Fruit fly (Drosophila melanogaster) whole organism, embryonic: Measurements from ENCODE around the gene Adsl.
A peak's percentile ranks its signal among the peaks of the same experiment; 100 is the strongest.

Experiments
- Aef1 ChIP-seq: fragments of 200-800 bp; sonication (Bioruptor generic); IDR thresholded peaks from 3 replicates; pipeline ENCODE4 v1.3.6; 2022; ENCODE audit warnings: missing biosample characterization, missing genetic modification characterization
- Awh ChIP-seq: fragments of 200-800 bp; sonication (Bioruptor generic); IDR thresholded peaks from 2 replicates; pipeline ENCODE4, ENCODE4 v1.3.6; 2022; ENCODE audit warnings: missing biosample characterization, missing genetic modification characterization
- CG1024 ChIP-seq: fragments of 200-800 bp; sonication (Bioruptor generic); IDR thresholded peaks from 2 replicates; pipeline ENCODE4 v1.3.6; 2022; ENCODE audit warnings: missing biosample characterization, missing genetic modification characterization
- CG10366 ChIP-seq: fragments of 200-800 bp; sonication (Bioruptor generic); IDR thresholded peaks from 2 replicates; pipeline ENCODE4 v1.3.6; 2022; ENCODE audit warnings: missing biosample characterization, missing genetic modification characterization
- CG10565 ChIP-seq: fragments of 200-800 bp; sonication (Bioruptor generic); optimal IDR thresholded peaks from 3 replicates; lab custom pipeline; 2016; ENCODE audit warnings: missing biosample characterization, mild to moderate bottlenecking, missing genetic modification characterization
- CG13296 ChIP-seq: fragments of 200-800 bp; sonication (Bioruptor generic); optimal IDR thresholded peaks from 3 replicates; lab custom pipeline; 2018; ENCODE audit warnings: missing biosample characterization, mild to moderate bottlenecking, missing genetic modification characterization
- CG14050 ChIP-seq: fragments of 200-800 bp; sonication (Bioruptor generic); IDR thresholded peaks from 3 replicates; pipeline ENCODE4 v1.3.6; 2022; ENCODE audit warnings: missing biosample characterization, missing genetic modification characterization
- CG14860 ChIP-seq: fragments of 200-800 bp; sonication (Bioruptor generic); IDR thresholded peaks from 3 replicates; pipeline ENCODE4 v1.3.6; 2022; ENCODE audit warnings: missing biosample characterization, missing genetic modification characterization; ENCODE audit not compliant: partially characterized antibody
- CG17568 ChIP-seq: fragments of 200-800 bp; sonication (Bioruptor generic); optimal IDR thresholded peaks from 2 replicates; lab custom pipeline; 2018; ENCODE audit warnings: missing biosample characterization, mild to moderate bottlenecking, missing genetic modification characterization, moderate library complexity
- CG3065 ChIP-seq: fragments of 200-800 bp; sonication (Bioruptor generic); optimal IDR thresholded peaks from 2 replicates; lab custom pipeline; 2016; ENCODE audit warnings: missing biosample characterization, missing genetic modification characterization
- CG32532 ChIP-seq: fragments of 200-800 bp; sonication (Bioruptor generic); IDR thresholded peaks from 2 replicates; pipeline ENCODE4 v1.3.6; 2022; ENCODE audit warnings: missing biosample characterization, missing genetic modification characterization
- CG33213 ChIP-seq: fragments of 200-800 bp; sonication (Bioruptor generic); optimal IDR thresholded peaks from 3 replicates; lab custom pipeline; 2016; ENCODE audit warnings: missing biosample characterization, missing genetic modification characterization
- CG43689 ChIP-seq: fragments of 200-800 bp; sonication (Bioruptor generic); IDR thresholded peaks from 2 replicates; pipeline ENCODE4 v1.3.6; 2022; ENCODE audit warnings: missing biosample characterization, missing genetic modification characterization
- CG5953 ChIP-seq: fragments of 200-800 bp; sonication (Bioruptor generic); IDR thresholded peaks from 2 replicates; pipeline ENCODE4 v1.3.6; 2022; ENCODE audit warnings: missing biosample characterization, missing genetic modification characterization
- CG6272 ChIP-seq: fragments of 200-800 bp; sonication (Bioruptor generic); IDR thresholded peaks from 2 replicates; pipeline ENCODE4 v1.3.6; 2022; ENCODE audit warnings: missing biosample characterization, missing genetic modification characterization
- CG6813 ChIP-seq: fragments of 200-800 bp; sonication (Bioruptor generic); optimal IDR thresholded peaks from 2 replicates; lab custom pipeline; 2017; ENCODE audit warnings: missing biosample characterization, missing genetic modification characterization, mild to moderate bottlenecking, moderate library complexity, missing genetic modification reagents
- CG8290 ChIP-seq, 3 experiments: fragments of 200-800 bp; sonication (Bioruptor generic); optimal IDR thresholded peaks; 2 replicates each; lab custom pipeline; 2016 to 2019; ENCODE audit warnings: missing biosample characterization in 3 of 3, missing genetic modification characterization in 3 of 3, mild to moderate bottlenecking in 2 of 3, moderate library complexity in 1 of 3
- CG8944 ChIP-seq: fragments of 200-800 bp; sonication (Bioruptor generic); optimal IDR thresholded peaks from 3 replicates; lab custom pipeline; 2016; ENCODE audit warnings: missing biosample characterization, missing genetic modification characterization
- CG9797 ChIP-seq: fragments of 200-800 bp; sonication (Bioruptor generic); optimal IDR thresholded peaks from 3 replicates; lab custom pipeline; 2018; ENCODE audit warnings: missing biosample characterization, mild to moderate bottlenecking, missing genetic modification characterization
- CG9817 ChIP-seq: fragments of 200-800 bp; sonication (Bioruptor generic); optimal IDR thresholded peaks from 2 replicates; lab custom pipeline; 2018; ENCODE audit warnings: missing biosample characterization, mild to moderate bottlenecking, missing genetic modification characterization, moderate library complexity
- Camta ChIP-seq: fragments of 200-800 bp; sonication (Bioruptor generic); optimal IDR thresholded peaks from 2 replicates; lab custom pipeline; 2016; ENCODE audit warnings: missing biosample characterization, missing genetic modification characterization
- D ChIP-seq, 2 experiments: fragments of 200-800 bp in 1 of 2; fragments of >200 bp in 1 of 2; sonication (Bioruptor generic) in 1 of 2; optimal IDR thresholded peaks; 2 replicates in 1 of 2; 3 replicates in 1 of 2; lab custom pipeline; 2017; ENCODE audit warnings: mild to moderate bottlenecking in 1 of 2, missing biosample characterization in 1 of 2, missing genetic modification characterization in 1 of 2, missing genetic modification reagents in 1 of 2
- Dbx ChIP-seq: fragments of 200-800 bp; sonication (Bioruptor generic); IDR thresholded peaks from 3 replicates; pipeline ENCODE4 v1.3.6; 2022; ENCODE audit warnings: missing biosample characterization, missing genetic modification characterization
- E2f1 ChIP-seq: fragments of 200-800 bp; sonication (Bioruptor generic); IDR thresholded peaks from 2 replicates; pipeline ENCODE4 v1.3.6; 2022; ENCODE audit warnings: missing biosample characterization, missing genetic modification characterization
- Ets97D ChIP-seq: fragments of 200-800 bp; sonication (Bioruptor generic); optimal IDR thresholded peaks from 3 replicates; lab custom pipeline; 2016; ENCODE audit warnings: missing biosample characterization, missing genetic modification characterization
- Fer2 ChIP-seq: fragments of 200-800 bp; sonication (Bioruptor generic); optimal IDR thresholded peaks from 2 replicates; lab custom pipeline; 2018; ENCODE audit warnings: missing biosample characterization, mild to moderate bottlenecking, missing genetic modification characterization, moderate library complexity
- HmgZ ChIP-seq: fragments of 200-800 bp; sonication (Bioruptor generic); optimal IDR thresholded peaks from 2 replicates; lab custom pipeline; 2018; ENCODE audit warnings: missing biosample characterization, mild to moderate bottlenecking, missing genetic modification characterization
- Hsf ChIP-seq: fragments of 200-800 bp; sonication (Bioruptor generic); optimal IDR thresholded peaks from 3 replicates; lab custom pipeline; 2016; ENCODE audit warnings: missing biosample characterization, missing genetic modification characterization
- Lhr ChIP-seq: fragments of 200-800 bp; sonication (Bioruptor generic); optimal IDR thresholded peaks from 3 replicates; lab custom pipeline; 2017; ENCODE audit warnings: mild to moderate bottlenecking, missing biosample characterization, missing genetic modification reagents, missing genetic modification characterization
- NC2β ChIP-seq: fragments of 200-800 bp; sonication (Bioruptor generic); optimal IDR thresholded peaks from 2 replicates; lab custom pipeline; 2016; ENCODE audit warnings: missing biosample characterization, missing genetic modification characterization
- Nf-YC ChIP-seq: fragments of 200-800 bp; optimal IDR thresholded peaks from 3 replicates; lab custom pipeline; 2019; ENCODE audit warnings: missing biosample characterization, mild to moderate bottlenecking, missing genetic modification characterization, moderate library complexity
- Scr ChIP-seq: fragments of 200-800 bp; sonication (Bioruptor generic); IDR thresholded peaks from 2 replicates; pipeline ENCODE4 v1.3.6; 2022; ENCODE audit warnings: missing biosample characterization, missing genetic modification characterization; ENCODE audit not compliant: partially characterized antibody
- Sox102F ChIP-seq: fragments of 200-800 bp; sonication (Bioruptor generic); optimal IDR thresholded peaks from 2 replicates; lab custom pipeline; 2018; ENCODE audit warnings: missing biosample characterization, mild to moderate bottlenecking, missing genetic modification characterization, moderate library complexity
- Sry-β ChIP-seq: fragments of 200-800 bp; sonication (Bioruptor generic); optimal IDR thresholded peaks from 2 replicates; lab custom pipeline; 2018; ENCODE audit warnings: missing biosample characterization, mild to moderate bottlenecking, missing genetic modification characterization, moderate library complexity
- bowl ChIP-seq: fragments of 200-800 bp; sonication (Bioruptor generic); IDR thresholded peaks from 2 replicates; pipeline ENCODE4 v1.3.6; 2022; ENCODE audit warnings: missing biosample characterization, missing genetic modification characterization
- chm ChIP-seq: fragments of 200-800 bp; sonication (Bioruptor generic); IDR thresholded peaks from 2 replicates; pipeline ENCODE4 v1.3.6; 2022; ENCODE audit warnings: missing biosample characterization, missing genetic modification characterization
- gce ChIP-seq: fragments of 200-800 bp; sonication (Bioruptor generic); IDR thresholded peaks from 3 replicates; pipeline ENCODE4 v1.3.6; 2022; ENCODE audit warnings: missing biosample characterization, missing genetic modification characterization
- gem ChIP-seq: fragments of 200-800 bp; sonication (Bioruptor generic); optimal IDR thresholded peaks from 2 replicates; lab custom pipeline; 2019; ENCODE audit warnings: missing biosample characterization, mild to moderate bottlenecking, missing genetic modification characterization, moderate library complexity
- gro ChIP-seq: fragments of 200-800 bp; sonication (Bioruptor generic); optimal IDR thresholded peaks from 2 replicates; lab custom pipeline; 2016; ENCODE audit warnings: missing biosample characterization, missing genetic modification characterization
- hkb ChIP-seq, 2 experiments: fragments of 200-800 bp in 1 of 2; fragments of >200 bp in 1 of 2; sonication (Bioruptor generic) in 1 of 2; IDR thresholded peaks in 1 of 2; optimal IDR thresholded peaks in 1 of 2; 2 replicates each; pipeline versions ENCODE4 v1.3.6 to Lab custom; 2017 to 2022; ENCODE audit warnings: missing biosample characterization in 1 of 2, missing genetic modification characterization in 1 of 2
- lmd ChIP-seq: fragments of 200-800 bp; sonication (Bioruptor generic); IDR thresholded peaks from 2 replicates; pipeline ENCODE4 v1.3.6; 2022; ENCODE audit warnings: missing biosample characterization, missing genetic modification characterization
- oc ChIP-seq: fragments of 200-800 bp; sonication (Bioruptor generic); optimal IDR thresholded peaks from 2 replicates; lab custom pipeline; 2018; ENCODE audit warnings: missing biosample characterization, mild to moderate bottlenecking, missing genetic modification characterization, moderate library complexity
- psq ChIP-seq: fragments of 200-800 bp; sonication (Bioruptor generic); optimal IDR thresholded peaks from 2 replicates; lab custom pipeline; 2017; ENCODE audit warnings: missing biosample characterization, missing genetic modification characterization
- schlank ChIP-seq: fragments of 200-800 bp; sonication (Bioruptor generic); optimal IDR thresholded peaks from 2 replicates; lab custom pipeline; 2018; ENCODE audit warnings: missing biosample characterization, mild to moderate bottlenecking, missing genetic modification characterization
- tin ChIP-seq: fragments of 200-800 bp; sonication (Bioruptor generic); optimal IDR thresholded peaks from 3 replicates; lab custom pipeline; 2016; ENCODE audit warnings: missing biosample characterization, missing genetic modification characterization
- trem ChIP-seq: fragments of 200-800 bp; optimal IDR thresholded peaks from 3 replicates; lab custom pipeline; 2019; ENCODE audit warnings: missing biosample characterization, mild to moderate bottlenecking, missing genetic modification characterization, moderate library complexity
- unc-4 ChIP-seq: fragments of 200-800 bp; sonication (Bioruptor generic); IDR thresholded peaks from 2 replicates; pipeline ENCODE4 v1.3.6; 2022; ENCODE audit warnings: missing biosample characterization, missing genetic modification characterization; ENCODE audit not compliant: partially characterized antibody

Adsl gene

DNA sequence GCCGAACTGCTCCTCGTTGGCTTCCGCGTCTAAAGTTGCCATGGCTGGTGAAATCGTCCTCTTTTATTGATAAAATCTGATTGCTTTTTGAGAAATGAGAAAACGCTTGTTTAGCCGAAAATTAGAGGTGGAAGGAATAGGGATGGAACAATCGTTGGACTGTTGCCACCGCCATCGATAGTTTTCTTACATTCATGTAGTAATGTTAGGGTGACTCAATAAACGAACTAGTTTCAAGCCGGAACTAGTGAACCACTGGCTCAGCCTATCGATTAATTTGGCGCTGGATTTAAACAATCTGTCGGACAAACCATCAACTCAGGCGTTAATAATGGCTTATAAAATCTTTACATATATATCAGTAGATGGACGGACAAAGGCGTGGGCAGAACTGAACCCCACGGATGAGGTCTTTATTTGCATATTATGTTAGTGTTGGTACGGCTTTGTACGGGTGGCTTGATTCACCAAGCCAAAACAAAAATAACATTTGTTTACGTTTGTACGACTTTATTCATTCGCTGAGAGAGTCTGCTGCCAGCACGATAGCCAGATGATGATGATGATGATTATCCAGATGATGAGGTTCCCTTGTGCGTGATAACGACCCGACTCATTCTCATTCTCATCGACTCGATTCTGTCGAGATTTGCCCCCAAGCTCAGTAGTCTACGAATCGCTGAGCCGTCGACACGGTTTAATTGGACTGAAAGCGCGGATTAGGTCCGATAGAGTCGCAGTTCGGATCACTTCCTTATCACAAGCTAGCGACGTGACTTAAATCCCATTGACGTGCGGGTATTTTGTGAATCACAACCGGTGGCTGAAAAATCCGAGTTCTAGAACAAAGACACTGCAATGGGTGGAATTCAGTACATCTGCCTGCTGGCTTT lies 18.5 kb downstream of the Adsl start, which contains the start of the genes Sf3a1 and Irc (continued):
- TF ChIP-seq chm: peak; percentile 5; the same call in 1 of the 2 replicates
- TF ChIP-seq CG33213 (GFP tag; lab: Kevin White, UChicago): peak; percentile 62
- TF ChIP-seq bowl (GFP tag; lab: Robert Waterston, UW): no peak
- peak; percentile 49 for TF ChIP-seq Hsf (GFP tag; lab: Kevin White, UChicago)
- TF ChIP-seq E2f1 (GFP tag; lab: Robert Waterston, UW): no peak
- TF ChIP-seq unc-4 (GFP tag; lab: Robert Waterston, UW): peak; percentile 96
- TF ChIP-seq CG1024 (GFP tag; lab: Robert Waterston, UW): no peak
- no peak for TF ChIP-seq Fer2 (tag; lab: Kevin White, UChicago)
- no peak for TF ChIP-seq CG8290 (GFP tag; optimal IDR thresholded peaks at IDR 0.05; lab: Kevin White, UChicago)
- TF ChIP-seq CG8290 (tag; optimal IDR thresholded peaks at IDR 0.05; lab: Kevin White, UChicago): peak in 1 of 2 experiments; percentile 76
- TF ChIP-seq CG32532 (GFP tag; lab: Robert Waterston, UW): peak; percentile 46
- no peak for TF ChIP-seq Aef1 (GFP tag; lab: Robert Waterston, UW)
- TF ChIP-seq Nf-YC (tag; lab: Kevin White, UChicago): peak; percentile 22
- TF ChIP-seq psq (GFP tag; lab: Kevin White, UChicago): no peak
- no peak for TF ChIP-seq CG43689 (GFP tag; lab: Robert Waterston, UW)
- peak; percentile 52 for TF ChIP-seq gro
- TF ChIP-seq Sry-β (GFP tag; lab: Kevin White, UChicago): peak; percentile 21
- TF ChIP-seq Scr (GFP tag; lab: Robert Waterston, UW): peak; percentile 94
- TF ChIP-seq Ets97D (GFP tag; lab: Kevin White, UChicago): peak; percentile 78
- TF ChIP-seq CG8944 (GFP tag; lab: Kevin White, UChicago): no peak
- no peak for TF ChIP-seq gem (tag; lab: Kevin White, UChicago)
- peak; percentile 100 for TF ChIP-seq CG17568 (GFP tag; lab: Kevin White, UChicago)
- no peak for TF ChIP-seq Sox102F
- peak; percentile 29 for TF ChIP-seq CG9797 (GFP tag; lab: Kevin White, UChicago)
- TF ChIP-seq CG14860 (GFP tag; lab: Robert Waterston, UW): peak; percentile 86
- peak; percentile 55 for TF ChIP-seq NC2β (GFP tag; lab: Kevin White, UChicago)
- peak; percentile 8 for TF ChIP-seq CG9817 (tag; lab: Kevin White, UChicago)
- peak; percentile 75 for TF ChIP-seq HmgZ (tag; lab: Kevin White, UChicago)
- TF ChIP-seq gce (GFP tag; lab: Robert Waterston, UW): no peak
- no peak for TF ChIP-seq schlank
- TF ChIP-seq tin (GFP tag; lab: Kevin White, UChicago): peak; percentile 19
- no peak for TF ChIP-seq CG10565 (GFP tag; lab: Kevin White, UChicago)
- TF ChIP-seq CG14050 (GFP tag; lab: Robert Waterston, UW): no peak
- TF ChIP-seq CG3065 (GFP tag; lab: Kevin White, UChicago): peak; percentile 30
- TF ChIP-seq Camta (GFP tag; lab: Kevin White, UChicago): peak; percentile 25
- no peak for TF ChIP-seq CG6272 (GFP tag; lab: Robert Waterston, UW)
- no peak for TF ChIP-seq CG6813 (GFP tag; lab: Kevin White, UChicago)
- TF ChIP-seq oc (tag; lab: Kevin White, UChicago): peak; percentile 70
- TF ChIP-seq lmd: no peak; the same call in 1 of the 2 replicates
- TF ChIP-seq CG5953: no peak
- TF ChIP-seq CG13296 (GFP tag; lab: Kevin White, UChicago): no peak
- TF ChIP-seq Dbx (GFP tag; lab: Robert Waterston, UW): peak; percentile 48; the same call in 1 of the 3 replicates
- peak; percentile 72 for TF ChIP-seq Lhr (GFP tag; lab: Kevin White, UChicago)
- TF ChIP-seq CG10366 (GFP tag; lab: Robert Waterston, UW): no peak
- TF ChIP-seq trem (tag; lab: Kevin White, UChicago): peak; percentile 75
- no peak for TF ChIP-seq D (optimal IDR thresholded peaks at IDR 0.05; lab: Kevin White, UChicago)
- TF ChIP-seq D (GFP tag; optimal IDR thresholded peaks at IDR 0.05; lab: Kevin White, UChicago): no peak
- TF ChIP-seq hkb (optimal IDR thresholded peaks at IDR 0.05; lab: Kevin White, UChicago): peak; percentile 38
- TF ChIP-seq hkb (GFP tag; IDR thresholded peaks at IDR 0.05; lab: Robert Waterston, UW): 0 out of 2 replicates have a peak, but pooled peaks have one; percentile 27
- TF ChIP-seq Awh: no peak
